Worm (Caenorhabditis elegans) whole organism, L2 larva: ENCODE data around the gene F41F3.3.

Experiments used
- C34F6.9 ChIP-seq: fragments of 150-350 bp; optimal IDR thresholded peaks from 2 replicates; lab custom pipeline; 2014; ENCODE audit warnings: missing biosample characterization, missing genetic modification characterization
- R02D3.7 ChIP-seq: fragments of 150-350 bp; optimal IDR thresholded peaks from 2 replicates; lab custom pipeline; 2014; ENCODE audit warnings: missing biosample characterization, missing genetic modification characterization
- Y55F3AM.14 ChIP-seq: fragments of 200-800 bp; sonication (Bioruptor generic); optimal IDR thresholded peaks from 2 replicates; lab custom pipeline; 2018; ENCODE audit warnings: mild to moderate bottlenecking, missing genetic modification characterization, missing compliant biosample characterization
- ZK546.5 ChIP-seq: sonication (generic microtip); optimal IDR thresholded peaks from 2 replicates; lab custom pipeline; 2017; ENCODE audit warnings: missing biosample characterization, missing genetic modification characterization
- aly-2 ChIP-seq: fragments of 150-350 bp; optimal IDR thresholded peaks from 2 replicates; lab custom pipeline; 2014; ENCODE audit warnings: missing biosample characterization, missing genetic modification characterization
- ama-1 ChIP-seq: fragments of 150-350 bp; optimal IDR thresholded peaks from 2 replicates; lab custom pipeline; 2018; ENCODE audit warnings: inconsistent platforms
- blmp-1 ChIP-seq: sonication (generic microtip); optimal IDR thresholded peaks from 2 replicates; lab custom pipeline; 2017; ENCODE audit warnings: missing genetic modification characterization, mild to moderate bottlenecking, missing compliant biosample characterization, antibody characterized with exemption, moderate library complexity; ENCODE audit not compliant: insufficient read depth
- ceh-16 ChIP-seq: fragments of 150-350 bp; optimal IDR thresholded peaks from 2 replicates; lab custom pipeline; 2014; ENCODE audit warnings: missing biosample characterization, missing genetic modification characterization
- ceh-82 ChIP-seq: fragments of 150-350 bp; optimal IDR thresholded peaks from 2 replicates; lab custom pipeline; 2014; ENCODE audit warnings: missing biosample characterization, missing genetic modification characterization
- crh-2 ChIP-seq: sonication (generic microtip); optimal IDR thresholded peaks from 2 replicates; lab custom pipeline; 2017; ENCODE audit warnings: missing biosample characterization, missing genetic modification characterization
- dmd-4 ChIP-seq: sonication (generic microtip); optimal IDR thresholded peaks from 2 replicates; lab custom pipeline; 2017; ENCODE audit warnings: missing biosample characterization, missing genetic modification characterization
- elt-1 ChIP-seq: fragments of 150-350 bp; optimal IDR thresholded peaks from 2 replicates; lab custom pipeline; 2014; ENCODE audit warnings: missing biosample characterization, missing genetic modification characterization
- elt-3 ChIP-seq: sonication (generic microtip); optimal IDR thresholded peaks from 2 replicates; lab custom pipeline; 2017; ENCODE audit warnings: missing biosample characterization, missing genetic modification characterization
- fos-1 ChIP-seq: fragments of 150-350 bp; optimal IDR thresholded peaks from 2 replicates; lab custom pipeline; 2014; ENCODE audit warnings: missing biosample characterization, missing genetic modification characterization
- gmeb-1 ChIP-seq: fragments of 150-350 bp; optimal IDR thresholded peaks from 2 replicates; lab custom pipeline; 2014; ENCODE audit warnings: missing biosample characterization, missing genetic modification characterization
- lin-11 ChIP-seq: fragments of 150-350 bp; sonication (generic microtip); optimal IDR thresholded peaks from 2 replicates; lab custom pipeline; 2014; ENCODE audit warnings: missing biosample characterization, missing genetic modification characterization, inconsistent platforms, mixed read lengths
- lin-13 ChIP-seq: fragments of 150-350 bp; optimal IDR thresholded peaks from 2 replicates; lab custom pipeline; 2014; ENCODE audit warnings: missing biosample characterization, missing genetic modification reagents, missing genetic modification characterization
- lin-39 ChIP-seq: fragments of 150-350 bp; optimal IDR thresholded peaks from 2 replicates; lab custom pipeline; 2014; ENCODE audit warnings: missing biosample characterization, missing genetic modification reagents, missing genetic modification characterization
- lsy-2 ChIP-seq, 2 experiments: fragments of 150-350 bp in 1 of 2; sonication (generic microtip) in 1 of 2; optimal IDR thresholded peaks; 2 replicates each; lab custom pipeline; 2014 to 2017; ENCODE audit warnings: missing biosample characterization in 2 of 2, missing genetic modification characterization in 2 of 2
- mab-5 ChIP-seq: fragments of 150-350 bp; optimal IDR thresholded peaks from 2 replicates; lab custom pipeline; 2014; ENCODE audit warnings: missing biosample characterization, missing genetic modification characterization
- mbf-1 ChIP-seq: sonication (generic microtip); optimal IDR thresholded peaks from 2 replicates; lab custom pipeline; 2017; ENCODE audit warnings: missing biosample characterization, missing genetic modification characterization
- mdl-1 ChIP-seq, 2 experiments: fragments of 150-350 bp in 1 of 2; sonication (generic microtip) in 1 of 2; optimal IDR thresholded peaks; 2 replicates each; lab custom pipeline; 2017; ENCODE audit warnings: missing biosample characterization in 2 of 2, missing genetic modification characterization in 2 of 2
- nhr-11 ChIP-seq: fragments of 150-350 bp; optimal IDR thresholded peaks from 2 replicates; lab custom pipeline; 2014; ENCODE audit warnings: missing biosample characterization, missing genetic modification characterization
- nhr-129 ChIP-seq: fragments of 150-350 bp; optimal IDR thresholded peaks from 2 replicates; lab custom pipeline; 2014; ENCODE audit warnings: missing biosample characterization, missing genetic modification characterization
- nhr-21 ChIP-seq: fragments of 150-350 bp; optimal IDR thresholded peaks from 2 replicates; lab custom pipeline; 2014; ENCODE audit warnings: missing biosample characterization, missing genetic modification characterization
- nhr-23 ChIP-seq: fragments of 150-350 bp; optimal IDR thresholded peaks from 2 replicates; lab custom pipeline; 2014; ENCODE audit warnings: missing biosample characterization, missing genetic modification reagents, missing genetic modification characterization
- nhr-237 ChIP-seq: fragments of 150-350 bp; optimal IDR thresholded peaks from 2 replicates; lab custom pipeline; 2014; ENCODE audit warnings: missing biosample characterization, missing genetic modification characterization
- nhr-25 ChIP-seq: fragments of 150-350 bp; sonication (generic microtip); optimal IDR thresholded peaks from 3 replicates; lab custom pipeline; 2014; ENCODE audit warnings: missing biosample characterization, missing genetic modification characterization
- nhr-77 ChIP-seq: fragments of 150-350 bp; optimal IDR thresholded peaks from 2 replicates; lab custom pipeline; 2014; ENCODE audit warnings: missing biosample characterization, missing genetic modification characterization
- sem-4 ChIP-seq: fragments of 150-350 bp; optimal IDR thresholded peaks from 2 replicates; lab custom pipeline; 2014; ENCODE audit warnings: missing biosample characterization, missing genetic modification reagents, missing genetic modification characterization
- skn-1 ChIP-seq: sonication (generic microtip); optimal IDR thresholded peaks from 2 replicates; lab custom pipeline; 2017; ENCODE audit warnings: missing biosample characterization, missing genetic modification characterization
- sma-3 ChIP-seq: sonication (generic microtip); optimal IDR thresholded peaks from 2 replicates; lab custom pipeline; 2016; ENCODE audit warnings: missing genetic modification reagents, missing genetic modification characterization, missing compliant biosample characterization
- sma-9 ChIP-seq, 2 experiments: fragments of 150-350 bp in 1 of 2; sonication (generic microtip) in 1 of 2; optimal IDR thresholded peaks; 2 replicates each; lab custom pipeline; 2014 to 2016; ENCODE audit warnings: missing genetic modification characterization in 2 of 2, mild to moderate bottlenecking in 1 of 2, missing biosample characterization in 1 of 2, missing compliant biosample characterization in 1 of 2, missing genetic modification reagents in 1 of 2, moderate library complexity in 1 of 2
- snpc-4 ChIP-seq: fragments of 150-350 bp; optimal IDR thresholded peaks from 2 replicates; lab custom pipeline; 2014; ENCODE audit warnings: missing biosample characterization, missing genetic modification characterization
- unc-39 ChIP-seq: fragments of 150-350 bp; optimal IDR thresholded peaks from 2 replicates; lab custom pipeline; 2014; ENCODE audit warnings: missing biosample characterization, missing genetic modification characterization
- unc-55 ChIP-seq: fragments of 150-350 bp; sonication (generic microtip); optimal IDR thresholded peaks from 3 replicates; lab custom pipeline; 2014; ENCODE audit warnings: missing biosample characterization, missing genetic modification reagents, missing genetic modification characterization
- ztf-1 ChIP-seq: fragments of 200-800 bp; sonication (Bioruptor generic); conservative IDR thresholded peaks from 2 replicates; pipeline ENCODE4 v1.3.6; 2022; ENCODE audit warnings: missing genetic modification characterization, missing compliant biosample characterization
- ztf-11 ChIP-seq: sonication (generic microtip); optimal IDR thresholded peaks from 2 replicates; lab custom pipeline; 2017; ENCODE audit warnings: missing biosample characterization, missing genetic modification characterization
- ztf-4 ChIP-seq: fragments of 150-350 bp; optimal IDR thresholded peaks from 2 replicates; lab custom pipeline; 2014; ENCODE audit warnings: missing biosample characterization, missing genetic modification characterization

Gene F41F3.3

ce11 chrV:4692382-4693281 lies 44.6 kb upstream of the F41F3.3 start, which contains the start of gene cpg-8:
cpg-8 (minus strand) TSS chrV:4692432.
- no peak for TF ChIP-seq nhr-129 (tag; lab: Kevin White, UChicago)
- TF ChIP-seq lin-39 = no peak
- TF ChIP-seq Y55F3AM.14 (GFP tag; lab: Kevin White, UChicago) = no peak
- peak; percentile 64 for TF ChIP-seq gmeb-1
- peak; percentile 10 for TF ChIP-seq C34F6.9 (tag; lab: Kevin White, UChicago)

ce11 chrV:4691657-4692056 lies 43.6 kb upstream of the F41F3.3 start:
- TF ChIP-seq C34F6.9 (tag; lab: Kevin White, UChicago) = no peak
- TF ChIP-seq nhr-77 (tag; lab: Kevin White, UChicago) = no peak
- TF ChIP-seq lsy-2 (tag; optimal IDR thresholded peaks at IDR 0.05; lab: Kevin White, UChicago) = no peak
- no peak for TF ChIP-seq unc-55 (GFP tag; lab: Kevin White, UChicago)
- no peak for TF ChIP-seq nhr-25 (tag; lab: Kevin White, UChicago)
- no peak for TF ChIP-seq nhr-237
- TF ChIP-seq nhr-23 (tag; lab: Kevin White, UChicago) = no peak
- no peak for TF ChIP-seq ZK546.5 (tag; lab: Kevin White, UChicago)
- no peak for TF ChIP-seq dmd-4
- TF ChIP-seq ztf-4 (tag; lab: Kevin White, UChicago) = no peak

ce11 chrV:4689234-4689633 lies 41.2 kb upstream of the F41F3.3 start, which contains the start of gene K03B4.1:
K03B4.1 (plus strand) TSS chrV:4689330.
- TF ChIP-seq Y55F3AM.14 (GFP tag; lab: Kevin White, UChicago) = peak; percentile 68
- no peak for TF ChIP-seq crh-2 (tag; lab: Kevin White, UChicago)
- TF ChIP-seq ama-1 (lab: Kevin White, UChicago) = peak; percentile 49

DNA sequence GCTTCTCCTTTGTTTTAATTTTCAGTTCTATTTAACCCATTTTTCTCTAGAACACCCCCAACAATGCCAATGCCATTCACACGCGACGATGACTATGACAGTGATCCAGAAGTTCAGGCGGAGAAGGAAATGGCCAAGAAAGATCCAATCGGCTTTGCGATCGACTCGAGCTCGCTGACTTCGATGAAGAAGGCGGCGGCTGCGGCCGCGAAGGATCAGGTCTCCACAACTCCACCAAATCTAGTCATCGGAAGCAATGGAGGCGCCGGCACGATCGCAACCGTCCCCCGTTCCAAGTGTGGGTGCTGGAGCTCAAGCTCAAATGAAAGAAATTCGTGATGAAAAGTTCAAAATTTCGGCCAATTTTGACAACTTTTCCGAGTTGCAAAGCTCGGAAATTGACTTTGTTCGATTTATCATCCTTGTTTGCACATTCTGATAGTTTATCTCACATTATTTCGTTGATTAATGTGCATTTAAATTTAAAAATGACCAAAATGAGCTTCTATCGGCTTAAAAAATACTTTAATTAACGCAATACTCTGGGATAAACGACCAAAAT lies 40.0 kb upstream of the F41F3.3 start, which contains the start of gene K03B4.2:
Gene K03B4.2, plus strand, starts transcription at position 51 of the 562 bp plus-strand sequence.
- TF ChIP-seq crh-2 (tag; lab: Kevin White, UChicago) (peak; percentile 2), nhr-77 (tag; lab: Kevin White, UChicago) (no peak), lin-13 (no peak), ama-1 (lab: Kevin White, UChicago) (peak; percentile 31), unc-39 (tag; lab: Kevin White, UChicago) (no peak), Y55F3AM.14 (GFP tag; lab: Kevin White, UChicago) (peak; percentile 33), ztf-1 (GFP tag; lab: Robert Waterston, UW) (no peak)
- TF ChIP-seq, all 48 proteins: peak for 3

DNA sequence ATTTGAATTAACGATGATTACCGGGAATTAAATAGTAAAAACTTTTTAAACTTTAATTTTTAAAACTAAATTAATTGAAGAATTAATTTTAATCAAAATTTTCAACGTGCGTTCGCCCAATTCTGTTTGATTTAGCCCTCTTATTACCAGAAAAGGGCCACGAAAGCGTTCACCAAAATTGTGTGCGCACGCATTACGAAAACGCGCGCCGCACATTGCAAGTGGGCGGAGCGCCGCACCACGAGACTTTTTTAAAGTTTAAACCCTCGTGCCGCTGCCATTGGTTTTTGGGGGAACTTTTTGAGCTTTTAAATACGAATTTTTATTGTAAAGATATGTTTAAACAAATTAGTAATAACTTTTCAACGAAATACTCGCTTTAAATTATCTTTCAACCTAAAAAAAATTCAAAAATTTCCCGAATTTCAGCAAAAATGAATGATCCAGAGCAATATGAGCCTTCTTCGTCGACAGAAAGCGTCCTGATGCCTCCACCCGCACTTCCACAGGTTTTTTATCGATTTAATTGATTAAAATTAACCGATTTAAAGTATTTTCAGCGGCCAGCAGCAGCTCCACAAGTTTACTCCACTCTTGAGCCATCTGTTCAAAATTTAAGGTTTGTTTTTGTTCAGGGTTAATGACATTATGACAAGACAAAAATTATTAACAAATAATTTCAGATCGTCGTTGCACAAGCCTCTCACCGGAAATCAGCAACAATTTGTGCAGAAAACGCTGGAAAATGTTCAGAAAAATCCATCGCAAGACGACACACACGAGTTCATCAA lies 38.8 kb upstream of the F41F3.3 start, which contains the start of gene taf-10:
Gene taf-10, plus strand, starts transcription at position 424 of the 791 bp plus-strand sequence.
- TF ChIP-seq mbf-1 (no peak), ceh-16 (tag; lab: Kevin White, UChicago) (no peak), gmeb-1 (peak; percentile 66), sem-4 (no peak), Y55F3AM.14 (GFP tag; lab: Kevin White, UChicago) (peak; percentile 0), lin-13 (peak; percentile 42), mdl-1 (tag; optimal IDR thresholded peaks at IDR 0.05; lab: Kevin White, UChicago) (peak; percentile 79), lin-11 (tag; lab: Kevin White, UChicago) (peak; percentile 38), sma-9 (GFP tag; optimal IDR thresholded peaks at IDR 0.05; lab: Kevin White, UChicago) (peak; percentile 38), sma-9 (tag; optimal IDR thresholded peaks at IDR 0.05; lab: Kevin White, UChicago) (no peak), blmp-1 (tag; lab: Kevin White, UChicago) (no peak), C34F6.9 (tag; lab: Kevin White, UChicago) (peak; percentile 45), skn-1 (tag; lab: Kevin White, UChicago) (no peak), nhr-11 (tag; lab: Kevin White, UChicago) (no peak), R02D3.7 (no peak), fos-1 (tag; lab: Kevin White, UChicago) (no peak), ceh-82 (tag; lab: Kevin White, UChicago) (no peak), elt-3 (tag; lab: Kevin White, UChicago) (no peak), nhr-21 (tag; lab: Kevin White, UChicago) (peak; percentile 7), ztf-11 (tag; lab: Kevin White, UChicago) (no peak), nhr-129 (tag; lab: Kevin White, UChicago) (peak; percentile 63), ama-1 (lab: Kevin White, UChicago) (no peak), nhr-23 (tag; lab: Kevin White, UChicago) (no peak), snpc-4 (tag; lab: Kevin White, UChicago) (no peak), ztf-4 (tag; lab: Kevin White, UChicago) (no peak), elt-1 (tag; lab: Kevin White, UChicago) (no peak), sma-3 (GFP tag; lab: Kevin White, UChicago) (peak; percentile 46), aly-2 (no peak), mab-5 (tag; lab: Kevin White, UChicago) (peak; percentile 13), nhr-77 (tag; lab: Kevin White, UChicago) (no peak)
